Worm (Caenorhabditis elegans): ENCODE results near the gene ZK666.4.

Gene ZK666.4

DNA sequence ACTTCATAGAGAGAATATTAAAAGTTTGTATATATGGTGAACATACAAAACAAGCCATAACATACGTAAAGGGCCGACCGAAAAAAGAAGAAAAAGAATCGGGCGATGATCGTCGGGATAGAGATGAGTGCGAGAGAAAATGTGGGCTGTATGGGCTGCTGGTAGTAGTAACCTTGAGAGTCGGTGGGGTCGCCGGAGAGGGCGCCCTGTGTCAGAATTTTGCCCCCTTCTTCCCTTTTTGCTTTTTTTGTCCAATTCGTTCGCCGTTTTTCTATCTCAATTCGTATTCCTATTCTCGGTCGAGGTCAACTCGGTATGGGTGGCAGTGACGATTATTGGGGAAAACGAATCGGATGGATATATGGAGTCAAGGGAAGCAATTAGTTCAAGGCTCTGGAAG is 28.9 kb downstream of the ZK666.4 start:
- no peak for TF ChIP-seq ama-1 (optimal IDR thresholded peaks at IDR 0.05)

DNA sequence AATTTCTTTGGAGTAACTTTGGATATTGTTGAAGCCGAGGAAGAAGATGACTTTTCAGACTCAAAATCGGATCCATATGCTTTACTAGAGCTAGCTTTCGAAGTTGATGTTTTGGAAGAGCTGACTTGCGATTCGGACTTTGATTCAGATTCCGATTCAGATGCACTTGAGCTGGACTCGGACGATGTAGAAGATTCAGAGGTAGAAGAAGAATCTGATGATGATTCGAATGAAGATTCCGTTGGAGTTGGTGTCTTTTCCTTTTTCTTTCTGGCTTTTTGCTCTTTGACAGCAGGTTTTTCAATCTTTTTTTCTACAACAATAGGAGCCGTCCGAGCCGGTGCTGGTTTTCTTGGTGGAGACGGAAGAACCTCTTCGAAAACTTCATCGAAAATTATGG is 30.8 kb downstream of the ZK666.4 start:
- TF ChIP-seq ceh-22 (tag; optimal IDR thresholded peaks at IDR 0.05) (no peak), nfya-1 (tag; optimal IDR thresholded peaks at IDR 0.05) (no peak), che-1 (tag; optimal IDR thresholded peaks at IDR 0.05) (no peak), lin-11 (tag; optimal IDR thresholded peaks at IDR 0.05) (no peak), dmd-4 (tag; optimal IDR thresholded peaks at IDR 0.05; ENCODE audit: borderline replicate concordance) (no peak), rnt-1 (tag; optimal IDR thresholded peaks at IDR 0.05) (no peak), madf-2 (tag; optimal IDR thresholded peaks at IDR 0.05) (no peak), T23F11.4 (GFP tag; optimal IDR thresholded peaks at IDR 0.05) (no peak), ceh-45 (GFP tag; IDR thresholded peaks at IDR 0.05) (no peak), unc-3 (GFP tag; conservative IDR thresholded peaks at IDR 0.05) (no peak), unc-3 (tag; optimal IDR thresholded peaks at IDR 0.05) (no peak), pha-4 (tag; optimal IDR thresholded peaks at IDR 0.05) (no peak), unc-55 (GFP tag; optimal IDR thresholded peaks at IDR 0.05) (no peak), nhr-232 (tag; optimal IDR thresholded peaks at IDR 0.05) (no peak), sox-2 (GFP tag; IDR thresholded peaks at IDR 0.05) (no peak)

DNA sequence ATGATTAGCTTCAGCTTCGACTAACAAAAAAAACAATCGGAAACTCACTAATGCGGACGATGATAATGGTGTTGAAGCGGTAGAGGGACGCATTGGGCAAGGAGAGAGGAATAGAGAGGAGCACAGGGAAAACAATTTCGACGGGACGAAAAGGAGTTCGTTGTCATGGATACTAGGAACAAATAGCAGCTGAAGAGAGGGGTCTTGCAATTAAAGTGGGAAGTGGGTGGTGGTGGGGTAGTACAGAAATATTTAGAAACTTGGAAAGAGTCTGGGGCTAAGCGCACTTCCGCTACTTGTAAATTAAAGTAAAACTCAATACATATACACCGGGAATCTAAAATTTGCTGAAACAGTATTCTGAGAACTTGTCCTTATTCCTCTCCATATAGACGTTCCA is 32.7 kb downstream of the ZK666.4 start, which contains the start of gene F59B10.2:
Gene F59B10.2 (minus strand): TSS at position 101 of the 400 bp plus-strand sequence.
- TF ChIP-seq ceh-34 (tag; optimal IDR thresholded peaks at IDR 0.05) (no peak), fkh-6 (tag; optimal IDR thresholded peaks at IDR 0.05) (no peak), rnt-1 (tag; optimal IDR thresholded peaks at IDR 0.05) (no peak), ceh-30 (tag; optimal IDR thresholded peaks at IDR 0.05) (no peak), ceh-2 (tag; optimal IDR thresholded peaks at IDR 0.05) (no peak), ceh-19 (GFP tag; optimal IDR thresholded peaks at IDR 0.05) (no peak), che-1 (tag; optimal IDR thresholded peaks at IDR 0.05) (no peak), ttx-3 (tag; optimal IDR thresholded peaks at IDR 0.05) (no peak), unc-42 (tag; optimal IDR thresholded peaks at IDR 0.05) (no peak), fkh-10 (GFP tag; optimal IDR thresholded peaks at IDR 0.05) (no peak)

DNA sequence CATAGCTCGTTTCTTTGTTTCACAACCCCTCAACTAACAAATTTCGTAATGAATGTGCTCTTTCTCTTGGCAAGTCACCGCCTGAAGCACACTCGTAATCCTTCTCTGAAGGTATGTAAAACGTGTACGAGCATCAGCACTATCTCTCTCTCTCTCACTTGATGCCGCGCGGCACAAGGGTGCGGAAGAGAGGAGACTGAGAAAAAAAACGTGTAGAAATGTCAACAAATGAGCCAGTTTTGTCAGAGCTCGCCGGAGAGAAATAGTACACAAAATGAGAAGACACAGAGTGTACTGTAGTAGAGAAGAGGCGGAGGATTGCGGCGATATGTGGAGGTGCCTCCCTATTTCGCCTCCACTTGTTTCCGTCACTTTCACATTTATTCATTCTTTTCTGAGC is 33.2 kb downstream of the ZK666.4 start, which contains the start of gene F59B10.3:
Gene F59B10.3 (plus strand): TSS at position 301 of the 400 bp plus-strand sequence.
- no peak for TF ChIP-seq sox-4 (tag; optimal IDR thresholded peaks at IDR 0.05)
- no peak for TF ChIP-seq hlh-13 (GFP tag; optimal IDR thresholded peaks at IDR 0.05)
- TF ChIP-seq Y22D7AL.16 (tag; optimal IDR thresholded peaks at IDR 0.05) = no peak
- no peak for TF ChIP-seq ref-2 (tag; optimal IDR thresholded peaks at IDR 0.05)
- TF ChIP-seq pat-9 (tag; optimal IDR thresholded peaks at IDR 0.05) = no peak
- TF ChIP-seq K02D7.2 (tag; optimal IDR thresholded peaks at IDR 0.05) = no peak
- TF ChIP-seq pqm-1 (tag; optimal IDR thresholded peaks at IDR 0.05) = no peak
- no peak for TF ChIP-seq hlh-6 (tag; optimal IDR thresholded peaks at IDR 0.05)
- no peak for TF ChIP-seq npax-4 (tag; optimal IDR thresholded peaks at IDR 0.05)
- no peak for TF ChIP-seq ztf-16 (tag; optimal IDR thresholded peaks at IDR 0.05)
- no peak for TF ChIP-seq unc-86 (tag; optimal IDR thresholded peaks at IDR 0.05)
- no peak for TF ChIP-seq sox-2 (GFP tag; IDR thresholded peaks at IDR 0.05)
- TF ChIP-seq C08G9.2 (tag; optimal IDR thresholded peaks at IDR 0.05) = no peak
- TF ChIP-seq nfya-1 (tag; optimal IDR thresholded peaks at IDR 0.05) = no peak
- no peak for TF ChIP-seq sdc-2 (tag; optimal IDR thresholded peaks at IDR 0.05)
- TF ChIP-seq unc-42 (tag; optimal IDR thresholded peaks at IDR 0.05) = no peak
- TF ChIP-seq ama-1 (optimal IDR thresholded peaks at IDR 0.05) = no peak
- TF ChIP-seq fax-1 (tag; optimal IDR thresholded peaks at IDR 0.05) = no peak
- TF ChIP-seq ceh-31 (tag; optimal IDR thresholded peaks at IDR 0.05) = no peak
